Worm (Caenorhabditis elegans): Measurements from ENCODE around the gene snpc-3.4.

snpc-3.4 gene

DNA sequence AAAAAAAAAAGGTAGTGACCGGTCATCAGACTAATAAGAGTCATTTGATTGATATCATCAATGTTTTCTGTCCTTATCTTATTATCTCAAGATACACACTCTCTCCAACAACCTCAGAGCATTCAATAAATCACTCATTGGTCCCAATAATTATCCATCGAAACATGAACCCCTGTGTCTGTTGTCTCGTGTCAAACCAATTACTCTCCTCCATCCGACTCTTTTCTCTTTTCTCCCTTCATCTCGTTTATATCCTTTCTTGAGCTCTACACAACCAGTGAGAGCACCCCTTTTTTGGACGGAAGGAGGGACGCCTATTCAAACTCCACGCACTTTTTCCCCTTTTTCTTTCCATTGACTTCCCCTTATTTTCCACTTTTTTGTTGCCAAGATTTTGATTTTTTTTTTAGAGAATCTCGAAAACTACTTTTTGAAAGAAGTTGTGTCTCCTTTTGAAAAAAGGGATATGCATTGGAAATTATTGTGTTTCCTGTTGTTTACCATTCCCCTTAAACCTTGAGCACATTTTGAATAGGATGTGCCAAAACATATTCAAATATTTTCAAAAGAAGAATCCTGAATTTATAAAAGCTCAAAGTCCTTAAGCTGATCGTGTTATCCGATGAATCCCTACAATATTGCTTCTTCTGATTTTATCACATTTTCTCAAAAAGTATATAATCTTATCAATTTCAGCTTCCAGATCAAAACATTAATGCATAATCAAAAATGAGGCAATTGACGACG lies 14.2 kb upstream of the snpc-3.4 start, which contains the start of gene pxd-1:
pxd-1 (plus strand) TSS at position 697 of the 747 bp plus-strand sequence.
- no peak for TF ChIP-seq unc-62 (GFP tag; optimal IDR thresholded peaks at IDR 0.05)

- no peak for TF ChIP-seq unc-62 (GFP tag; optimal IDR thresholded peaks at IDR 0.05)
Measured at ce11 chrIII:4007017-4007416, 12.8 kb upstream of the snpc-3.4 start.

DNA sequence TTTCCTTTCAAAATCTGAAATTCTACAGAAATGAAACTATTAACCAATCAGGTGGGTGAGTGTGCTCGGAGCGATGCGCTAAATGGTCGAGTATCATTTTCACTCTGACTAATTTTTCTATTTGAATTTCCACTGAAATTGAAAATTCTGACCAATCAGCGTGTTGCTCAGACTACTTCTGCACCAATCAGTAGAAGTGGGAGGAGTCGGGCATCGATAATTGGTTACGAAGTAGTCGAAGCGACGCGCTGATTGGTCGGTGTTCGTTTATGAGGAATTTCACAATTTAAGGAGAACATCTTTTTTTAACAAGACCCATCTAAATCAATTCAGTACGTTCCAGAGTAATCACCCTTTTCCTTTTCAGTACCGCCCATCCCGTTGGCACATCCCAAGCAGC lies 10.7 kb upstream of the snpc-3.4 start:
- no peak for TF ChIP-seq unc-62 (GFP tag; optimal IDR thresholded peaks at IDR 0.05)

DNA sequence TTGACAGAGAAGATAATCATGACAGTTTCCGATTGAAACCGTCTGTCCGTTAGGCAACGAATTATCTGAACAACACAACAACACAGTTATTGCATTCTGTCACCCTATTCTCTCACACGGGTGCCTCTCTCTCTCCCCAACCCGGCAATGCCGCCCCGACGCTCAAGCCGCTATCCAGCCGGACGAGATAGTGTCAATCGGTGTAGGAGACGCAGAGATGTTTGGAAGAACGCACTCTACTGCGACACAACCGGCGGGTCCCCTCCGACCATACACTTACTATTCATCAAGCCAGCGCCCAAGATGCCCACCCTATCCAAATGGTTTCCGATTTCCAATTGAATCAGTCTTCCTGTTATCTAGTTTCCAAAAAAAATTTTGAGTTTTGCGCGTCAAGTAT lies 9.7 kb upstream of the snpc-3.4 start:
- no peak for TF ChIP-seq unc-62 (GFP tag; optimal IDR thresholded peaks at IDR 0.05)

ce11 chrIII:4010987-4011386 lies 8.8 kb upstream of the snpc-3.4 start:
- TF ChIP-seq unc-62 (GFP tag; optimal IDR thresholded peaks at IDR 0.05), result no peak

ce11 chrIII:4012036-4012435 lies 7.8 kb upstream of the snpc-3.4 start, which contains the start of gene C36E8.4:
Gene C36E8.4, plus strand, starts transcription at chrIII:4012336.
- TF ChIP-seq unc-62 (GFP tag; optimal IDR thresholded peaks at IDR 0.05), result no peak

- TF ChIP-seq unc-62 (GFP tag; optimal IDR thresholded peaks at IDR 0.05), result no peak
Measured at ce11 chrIII:4013061-4013460, 6.8 kb upstream of the snpc-3.4 start.

DNA sequence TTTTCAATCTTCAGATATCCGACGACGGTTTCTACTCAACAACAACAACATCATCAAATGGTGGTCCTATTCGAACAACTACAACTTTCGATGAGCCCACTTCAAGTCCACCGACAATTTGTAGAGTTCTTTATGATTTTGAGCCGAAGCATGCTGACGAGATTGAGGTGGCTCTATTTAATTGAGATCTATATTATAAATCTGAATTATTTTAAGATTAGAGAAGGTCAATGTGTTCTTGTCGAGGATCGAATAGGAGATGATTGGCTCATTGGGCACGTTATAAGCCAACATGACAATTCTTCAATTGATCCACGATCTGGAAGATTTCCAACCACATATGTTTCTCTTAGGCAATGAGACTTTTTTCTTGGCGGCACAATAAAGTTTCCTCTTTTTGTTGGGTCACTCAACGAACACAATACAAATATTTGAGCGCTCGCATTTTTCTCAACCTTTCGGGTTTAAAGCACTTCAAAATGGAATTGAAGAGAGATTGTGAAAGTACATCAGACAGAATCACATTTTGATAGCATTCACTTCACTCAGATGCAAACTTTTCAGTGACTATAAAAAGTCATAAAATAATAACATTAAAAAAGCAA lies 4.4 kb upstream of the snpc-3.4 start:
- TF ChIP-seq unc-62 (GFP tag; optimal IDR thresholded peaks at IDR 0.05), result no peak

- TF ChIP-seq unc-62 (GFP tag; optimal IDR thresholded peaks at IDR 0.05), result no peak
Measured at ce11 chrIII:4017527-4017926, 2.3 kb upstream of the snpc-3.4 start, which contains the start of gene tbb-2. Gene tbb-2, minus strand, starts transcription at chrIII:4017627.

DNA sequence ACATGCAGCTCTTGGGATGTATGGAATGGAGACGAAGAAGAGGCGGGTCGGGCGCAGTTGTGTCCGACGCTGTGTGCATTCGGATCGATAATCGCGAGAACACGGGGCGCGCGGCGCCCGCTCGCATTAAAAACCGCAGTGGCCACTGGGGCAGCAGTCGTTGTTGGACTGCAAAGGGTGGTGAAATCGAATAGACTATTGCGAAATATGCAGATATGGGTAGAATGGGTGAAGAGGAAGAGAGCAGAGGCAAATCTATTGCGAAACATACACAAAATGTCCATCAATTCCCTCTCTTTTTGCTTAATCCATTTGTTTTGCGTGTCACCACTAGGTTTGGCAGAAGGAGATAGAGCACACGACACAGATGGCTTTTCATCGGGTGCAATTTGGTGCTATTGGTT lies 1.7 kb upstream of the snpc-3.4 start:
- no peak for TF ChIP-seq unc-62 (GFP tag; optimal IDR thresholded peaks at IDR 0.05)

ce11 chrIII:4018591-4019580 lies 951 bp upstream of the snpc-3.4 start:
- TF ChIP-seq unc-62 (GFP tag; optimal IDR thresholded peaks at IDR 0.05), result no peak

DNA sequence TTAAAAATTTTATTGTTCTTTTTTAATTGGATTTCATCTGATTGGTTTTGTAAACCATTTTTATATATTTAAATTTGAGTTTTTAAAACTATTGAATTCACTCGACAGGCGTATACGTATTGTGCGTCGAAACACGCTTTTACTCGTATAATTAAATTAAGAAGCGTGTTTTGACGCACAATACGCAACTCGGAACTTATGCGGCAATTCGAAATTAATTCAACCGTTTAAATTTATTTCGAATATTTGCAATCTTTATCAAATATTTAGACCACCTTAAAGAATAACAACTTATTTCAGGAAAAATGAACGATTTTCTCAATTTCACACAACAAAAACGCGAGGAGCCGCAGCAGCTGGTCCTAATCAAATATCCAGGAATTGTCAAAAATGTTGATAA lies 2.0 kb downstream of the snpc-3.4 start, which contains the start of gene tftc-5:
tftc-5 (plus strand) TSS at position 301 of the 400 bp plus-strand sequence.
- no peak for TF ChIP-seq unc-62 (GFP tag; optimal IDR thresholded peaks at IDR 0.05)

DNA sequence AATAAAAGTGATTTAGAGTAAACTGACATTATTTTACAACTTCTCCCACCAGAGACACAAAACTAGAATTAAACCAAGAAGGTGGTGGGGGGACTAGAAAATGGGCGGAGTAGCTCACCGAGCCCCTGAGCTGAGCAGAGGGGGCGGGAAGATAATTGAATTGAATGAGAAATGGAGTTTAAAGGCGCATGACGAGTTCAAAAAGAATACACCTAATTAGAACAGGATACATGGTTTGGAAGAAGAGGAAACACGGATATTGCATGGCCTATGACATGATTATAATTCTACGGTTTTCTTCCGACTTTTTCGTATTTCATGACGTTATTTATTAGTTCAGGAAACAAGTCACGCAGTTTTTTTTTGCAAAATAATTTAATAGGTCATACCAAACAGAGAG lies 8.2 kb downstream of the snpc-3.4 start, which contains the start of gene T02C12.5:
T02C12.5 (minus strand) TSS at position 101 of the 400 bp plus-strand sequence.
- no peak for TF ChIP-seq unc-62 (GFP tag; optimal IDR thresholded peaks at IDR 0.05)

- TF ChIP-seq unc-62 (GFP tag; optimal IDR thresholded peaks at IDR 0.05), result no peak
Measured at ce11 chrIII:4030839-4031238, 11.0 kb downstream of the snpc-3.4 start.

DNA sequence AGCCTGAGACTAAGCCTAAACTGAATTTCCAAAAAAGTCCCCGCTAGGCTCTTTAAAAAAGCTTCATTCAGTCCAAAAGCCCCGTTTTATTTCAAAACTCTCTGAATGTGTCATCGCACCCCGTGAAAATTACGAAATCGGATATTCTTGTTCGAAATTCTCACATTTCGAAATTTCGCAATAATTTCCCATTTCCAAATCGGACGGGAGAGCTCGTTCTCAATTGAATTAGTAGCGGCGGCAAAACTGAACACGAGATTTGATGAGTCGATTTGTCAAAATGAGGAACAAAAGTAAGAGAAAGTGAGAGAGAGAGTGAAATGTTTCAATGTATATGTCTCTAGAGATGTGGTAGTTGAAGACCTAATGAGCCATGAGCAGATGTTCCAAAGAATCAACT lies 15.1 kb downstream of the snpc-3.4 start:
- no peak for TF ChIP-seq unc-62 (GFP tag; optimal IDR thresholded peaks at IDR 0.05)

DNA sequence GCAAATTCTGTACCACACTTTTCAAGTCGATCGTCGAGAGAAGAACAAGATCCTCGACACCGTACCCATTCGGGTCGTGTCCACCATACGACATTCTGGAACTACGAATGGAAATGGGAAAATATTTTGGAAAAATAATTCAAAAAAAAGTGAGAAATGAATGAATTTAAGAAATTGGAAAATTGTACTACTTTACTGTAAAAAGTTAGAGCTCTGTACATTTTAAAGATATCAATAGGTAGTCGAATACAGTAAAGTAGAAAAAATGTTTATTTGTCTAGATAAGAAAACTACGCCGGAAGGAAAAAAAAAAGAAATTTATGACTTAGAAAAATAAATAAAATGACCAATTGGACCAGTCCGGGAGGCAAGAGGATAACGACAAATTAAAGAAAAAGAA lies 16.9 kb downstream of the snpc-3.4 start, which contains the start of gene hum-5:
hum-5 (minus strand) TSS at position 101 of the 400 bp plus-strand sequence.
- TF ChIP-seq unc-62 (GFP tag; optimal IDR thresholded peaks at IDR 0.05), result no peak
